Worm (Caenorhabditis elegans) whole organism, L3 larva: ENCODE data around the gene paqr-3.

ENCODE experiments used
- R02D3.7 ChIP-seq: fragments of 150-350 bp; optimal IDR thresholded peaks from 2 replicates; lab custom pipeline; 2014; ENCODE audit warnings: missing biosample characterization, missing genetic modification characterization
- ZK546.5 ChIP-seq: sonication (generic microtip); optimal IDR thresholded peaks from 2 replicates; lab custom pipeline; 2017; ENCODE audit warnings: missing biosample characterization, missing genetic modification characterization
- aly-2 ChIP-seq: fragments of 150-350 bp; optimal IDR thresholded peaks from 2 replicates; lab custom pipeline; 2014; ENCODE audit warnings: missing biosample characterization, missing genetic modification characterization
- ama-1 ChIP-seq: fragments of 150-350 bp; optimal IDR thresholded peaks from 2 replicates; lab custom pipeline; 2018
- ceh-16 ChIP-seq: sonication (generic microtip); optimal IDR thresholded peaks from 2 replicates; lab custom pipeline; 2017; ENCODE audit warnings: missing biosample characterization, missing genetic modification characterization
- ceh-28 ChIP-seq: fragments of 150-350 bp; optimal IDR thresholded peaks from 2 replicates; lab custom pipeline; 2014; ENCODE audit warnings: missing biosample characterization, missing genetic modification reagents, missing genetic modification characterization
- ceh-82 ChIP-seq: fragments of 150-350 bp; optimal IDR thresholded peaks from 2 replicates; lab custom pipeline; 2014; ENCODE audit warnings: missing biosample characterization, missing genetic modification characterization
- ceh-9 ChIP-seq: sonication (generic microtip); optimal IDR thresholded peaks from 2 replicates; lab custom pipeline; 2018; ENCODE audit warnings: missing biosample characterization, missing genetic modification characterization
- daf-12 ChIP-seq: fragments of 150-350 bp; optimal IDR thresholded peaks from 2 replicates; lab custom pipeline; 2014; ENCODE audit warnings: missing biosample characterization, missing genetic modification reagents, missing genetic modification characterization
- egl-27 ChIP-seq: sonication (generic microtip); optimal IDR thresholded peaks from 4 replicates; lab custom pipeline; 2017; ENCODE audit warnings: missing biosample characterization, missing genetic modification reagents, missing genetic modification characterization
- egl-5 ChIP-seq: fragments of 150-350 bp; optimal IDR thresholded peaks from 2 replicates; lab custom pipeline; 2017; ENCODE audit warnings: missing biosample characterization, missing genetic modification reagents, missing genetic modification characterization, inconsistent platforms
- elt-1 ChIP-seq: fragments of 150-350 bp; optimal IDR thresholded peaks from 2 replicates; lab custom pipeline; 2014; ENCODE audit warnings: missing biosample characterization, missing genetic modification characterization
- elt-2 ChIP-seq: sonication (generic microtip); optimal IDR thresholded peaks from 2 replicates; lab custom pipeline; 2016; ENCODE audit warnings: missing genetic modification reagents, mild to moderate bottlenecking, missing genetic modification characterization, missing compliant biosample characterization
- elt-3 ChIP-seq, 3 experiments: fragments of 150-350 bp in 1 of 3; sonication (generic microtip) in 2 of 3; optimal IDR thresholded peaks; 2 replicates in 2 of 3; 4 replicates in 1 of 3; lab custom pipeline; 2014 to 2017; ENCODE audit warnings: missing biosample characterization in 3 of 3, missing genetic modification characterization in 3 of 3
- eor-1 ChIP-seq, 2 experiments: fragments of 150-350 bp; optimal IDR thresholded peaks; 2 replicates each; lab custom pipeline; 2014 to 2018; ENCODE audit warnings: missing biosample characterization in 2 of 2, missing genetic modification characterization in 2 of 2
- fkh-10 ChIP-seq: sonication (generic microtip); optimal IDR thresholded peaks from 2 replicates; lab custom pipeline; 2017; ENCODE audit warnings: missing biosample characterization, missing genetic modification reagents, missing genetic modification characterization
- fkh-2 ChIP-seq: fragments of 150-350 bp; optimal IDR thresholded peaks from 2 replicates; lab custom pipeline; 2014; ENCODE audit warnings: missing biosample characterization, missing genetic modification reagents, missing genetic modification characterization
- fos-1 ChIP-seq: fragments of 150-350 bp; optimal IDR thresholded peaks from 2 replicates; lab custom pipeline; 2014; ENCODE audit warnings: missing biosample characterization, missing genetic modification characterization
- hmg-11 ChIP-seq: sonication (generic microtip); optimal IDR thresholded peaks from 2 replicates; lab custom pipeline; 2016; ENCODE audit warnings: missing genetic modification characterization, missing compliant biosample characterization
- jun-1 ChIP-seq: fragments of 150-350 bp; optimal IDR thresholded peaks from 2 replicates; lab custom pipeline; 2014; ENCODE audit warnings: missing biosample characterization, missing genetic modification reagents, missing genetic modification characterization
- lin-15B ChIP-seq: fragments of 150-350 bp; optimal IDR thresholded peaks from 2 replicates; lab custom pipeline; 2014; ENCODE audit warnings: missing biosample characterization, missing genetic modification characterization
- lin-39 ChIP-seq: fragments of 150-350 bp; optimal IDR thresholded peaks from 2 replicates; lab custom pipeline; 2018; ENCODE audit warnings: missing biosample characterization, missing genetic modification reagents, missing genetic modification characterization
- lsy-12 ChIP-seq: sonication (generic microtip); optimal IDR thresholded peaks from 2 replicates; lab custom pipeline; 2016; ENCODE audit warnings: mild to moderate bottlenecking, missing genetic modification characterization, missing compliant biosample characterization
- mdl-1 ChIP-seq: fragments of 150-350 bp; optimal IDR thresholded peaks from 2 replicates; lab custom pipeline; 2014; ENCODE audit warnings: missing biosample characterization, missing genetic modification characterization
- mml-1 ChIP-seq: fragments of 150-350 bp; sonication (generic microtip); optimal IDR thresholded peaks from 3 replicates; lab custom pipeline; 2014; ENCODE audit warnings: missing biosample characterization, missing genetic modification characterization
- nfya-1 ChIP-seq: sonication (generic microtip); optimal IDR thresholded peaks from 2 replicates; lab custom pipeline; 2017; ENCODE audit warnings: missing genetic modification characterization, mild to moderate bottlenecking, missing compliant biosample characterization, antibody characterized with exemption, moderate library complexity; ENCODE audit not compliant: insufficient read depth
- nhr-11 ChIP-seq: fragments of 150-350 bp; optimal IDR thresholded peaks from 2 replicates; lab custom pipeline; 2014; ENCODE audit warnings: missing biosample characterization, missing genetic modification characterization
- nhr-12 ChIP-seq: fragments of 150-350 bp; optimal IDR thresholded peaks from 2 replicates; lab custom pipeline; 2014; ENCODE audit warnings: missing biosample characterization, missing genetic modification characterization
- nhr-23 ChIP-seq: fragments of 150-350 bp; optimal IDR thresholded peaks from 2 replicates; lab custom pipeline; 2014; ENCODE audit warnings: missing biosample characterization, missing genetic modification reagents, missing genetic modification characterization
- nhr-237 ChIP-seq: fragments of 150-350 bp; optimal IDR thresholded peaks from 2 replicates; lab custom pipeline; 2014; ENCODE audit warnings: missing biosample characterization, missing genetic modification characterization
- nhr-25 ChIP-seq: sonication (generic microtip); optimal IDR thresholded peaks from 2 replicates; lab custom pipeline; 2017; ENCODE audit warnings: missing biosample characterization, missing genetic modification characterization
- nhr-28 ChIP-seq: fragments of 150-350 bp; optimal IDR thresholded peaks from 2 replicates; lab custom pipeline; 2014; ENCODE audit warnings: missing biosample characterization, missing genetic modification characterization
- nhr-43 ChIP-seq: sonication (generic microtip); optimal IDR thresholded peaks from 2 replicates; lab custom pipeline; 2016; ENCODE audit warnings: mild to moderate bottlenecking, missing genetic modification characterization, missing compliant biosample characterization; ENCODE audit not compliant: poor library complexity, severe bottlenecking
- nhr-67 ChIP-seq: fragments of 150-350 bp; optimal IDR thresholded peaks from 2 replicates; lab custom pipeline; 2014; ENCODE audit warnings: missing biosample characterization, missing genetic modification characterization
- nhr-77 ChIP-seq: fragments of 150-350 bp; optimal IDR thresholded peaks from 2 replicates; lab custom pipeline; 2014; ENCODE audit warnings: missing biosample characterization, missing genetic modification characterization
- pha-4 ChIP-seq: fragments of 150-350 bp; optimal IDR thresholded peaks from 2 replicates; lab custom pipeline; 2014; ENCODE audit warnings: missing biosample characterization, missing genetic modification reagents, missing genetic modification characterization
- pqm-1 ChIP-seq: fragments of 150-350 bp; optimal IDR thresholded peaks from 2 replicates; lab custom pipeline; 2017; ENCODE audit warnings: missing biosample characterization, missing genetic modification characterization, inconsistent platforms
- sea-2 ChIP-seq: fragments of 150-350 bp; sonication (generic microtip); optimal IDR thresholded peaks from 4 replicates; lab custom pipeline; 2014; ENCODE audit warnings: missing biosample characterization, missing genetic modification reagents, missing genetic modification characterization
- skn-1 ChIP-seq: fragments of 150-350 bp; optimal IDR thresholded peaks from 2 replicates; lab custom pipeline; 2014; ENCODE audit warnings: missing biosample characterization, missing genetic modification characterization
- snpc-4 ChIP-seq: fragments of 150-350 bp; optimal IDR thresholded peaks from 2 replicates; lab custom pipeline; 2014; ENCODE audit warnings: missing biosample characterization, missing genetic modification characterization
- tbx-2 ChIP-seq: sonication (generic microtip); optimal IDR thresholded peaks from 2 replicates; lab custom pipeline; 2016; ENCODE audit warnings: mild to moderate bottlenecking, missing genetic modification characterization, missing compliant biosample characterization
- unc-39 ChIP-seq: sonication (generic microtip); optimal IDR thresholded peaks from 4 replicates; lab custom pipeline; 2017; ENCODE audit warnings: missing biosample characterization, missing genetic modification characterization
- zag-1 ChIP-seq: fragments of 150-350 bp; optimal IDR thresholded peaks from 2 replicates; lab custom pipeline; 2014; ENCODE audit warnings: missing biosample characterization, missing genetic modification characterization
- ztf-11 ChIP-seq: fragments of 150-350 bp; optimal IDR thresholded peaks from 2 replicates; lab custom pipeline; 2014; ENCODE audit warnings: missing biosample characterization, missing genetic modification characterization
- ztf-4 ChIP-seq: fragments of 150-350 bp; optimal IDR thresholded peaks from 2 replicates; lab custom pipeline; 2014; ENCODE audit warnings: missing biosample characterization, missing genetic modification characterization

paqr-3 gene

ce11 chrIV:14417128-14417527, 33.6 kb upstream of the paqr-3 start, which contains the start of gene F55B11.6:
Gene F55B11.6, minus strand, starts transcription at chrIV:14417228.
- TF ChIP-seq ztf-4 (tag; lab: Kevin White, UChicago) (no peak), ztf-11 (no peak), elt-3 (tag; optimal IDR thresholded peaks at IDR 0.05; lab: Kevin White, UChicago) (no peak), nhr-43 (no peak), lin-15B (no peak), egl-27 (tag; lab: Kevin White, UChicago) (no peak), daf-12 (tag; lab: Kevin White, UChicago) (no peak), lsy-12 (tag; lab: Kevin White, UChicago) (no peak), ZK546.5 (tag; lab: Kevin White, UChicago) (no peak), R02D3.7 (tag; lab: Kevin White, UChicago) (no peak), mdl-1 (tag; lab: Kevin White, UChicago) (no peak), egl-5 (tag; lab: Kevin White, UChicago) (no peak), elt-2 (no peak)

ce11 chrIV:14414200-14414599, 30.7 kb upstream of the paqr-3 start:
- no peak for TF ChIP-seq ztf-11
- no peak for TF ChIP-seq lin-39 (tag; lab: Kevin White, UChicago)
- no peak for TF ChIP-seq egl-27 (tag; lab: Kevin White, UChicago)
- no peak for TF ChIP-seq nhr-28 (tag; lab: Kevin White, UChicago)
- no peak for TF ChIP-seq ztf-4 (tag; lab: Kevin White, UChicago)
- TF ChIP-seq egl-5 (tag; lab: Kevin White, UChicago) = no peak
- no peak for TF ChIP-seq fos-1 (tag; lab: Kevin White, UChicago)
- TF ChIP-seq daf-12 (tag; lab: Kevin White, UChicago) = no peak
- no peak for TF ChIP-seq ceh-28
- TF ChIP-seq skn-1 (tag; lab: Kevin White, UChicago) = peak; percentile 58
- TF ChIP-seq lsy-12 (tag; lab: Kevin White, UChicago) = no peak
- no peak for TF ChIP-seq snpc-4 (tag; lab: Kevin White, UChicago)
- no peak for TF ChIP-seq hmg-11 (tag; lab: Kevin White, UChicago)
- TF ChIP-seq pqm-1 (tag; lab: Kevin White, UChicago) = peak; percentile 100
- TF ChIP-seq nhr-23 = no peak
- peak; percentile 28 for TF ChIP-seq mdl-1 (tag; lab: Kevin White, UChicago)
- TF ChIP-seq nhr-12 = no peak
- peak in 2 of 3 experiments; percentile 60 to 63 for TF ChIP-seq elt-3 (tag; optimal IDR thresholded peaks at IDR 0.05; lab: Kevin White, UChicago)
- no peak for TF ChIP-seq aly-2 (tag; lab: Kevin White, UChicago)
- no peak for TF ChIP-seq nhr-237 (tag; lab: Kevin White, UChicago)
- TF ChIP-seq ceh-16 = no peak
- TF ChIP-seq nhr-25 (tag; lab: Kevin White, UChicago) = no peak
- TF ChIP-seq R02D3.7 (tag; lab: Kevin White, UChicago) = no peak
- TF ChIP-seq mml-1 (tag; lab: Kevin White, UChicago) = no peak
- TF ChIP-seq ceh-82 (tag; lab: Kevin White, UChicago) = no peak
- no peak for TF ChIP-seq nfya-1 (tag; lab: Kevin White, UChicago)
- TF ChIP-seq ama-1 (lab: Kevin White, UChicago) = no peak
- peak; percentile 84 for TF ChIP-seq jun-1
- TF ChIP-seq pha-4 (tag; lab: Kevin White, UChicago) = peak; percentile 66
- no peak for TF ChIP-seq sea-2
- no peak for TF ChIP-seq nhr-11 (tag; lab: Kevin White, UChicago)
- no peak for TF ChIP-seq unc-39 (tag; lab: Kevin White, UChicago)
- no peak for TF ChIP-seq nhr-43
- TF ChIP-seq elt-1 (tag; lab: Kevin White, UChicago) = no peak
- peak; percentile 100 for TF ChIP-seq elt-2

ce11 chrIV:14413386-14413785, 29.9 kb upstream of the paqr-3 start:
- TF ChIP-seq zag-1 (tag; lab: Kevin White, UChicago) (no peak), pqm-1 (tag; lab: Kevin White, UChicago) (peak; percentile 94), fkh-2 (tag; lab: Kevin White, UChicago) (no peak), nhr-25 (tag; lab: Kevin White, UChicago) (no peak), fos-1 (tag; lab: Kevin White, UChicago) (no peak), lin-15B (no peak), ceh-82 (tag; lab: Kevin White, UChicago) (no peak), pha-4 (tag; lab: Kevin White, UChicago) (peak; percentile 64), ama-1 (lab: Kevin White, UChicago) (no peak), ceh-16 (no peak), elt-2 (peak; percentile 97), mdl-1 (tag; lab: Kevin White, UChicago) (no peak), jun-1 (peak; percentile 46), fkh-10 (no peak), nhr-28 (tag; lab: Kevin White, UChicago) (no peak), nhr-12 (no peak), nhr-77 (tag; lab: Kevin White, UChicago) (no peak), lsy-12 (tag; lab: Kevin White, UChicago) (no peak), ceh-28 (no peak), nhr-67 (tag; lab: Kevin White, UChicago) (no peak), eor-1 (tag; optimal IDR thresholded peaks at IDR 0.05; lab: Kevin White, UChicago) (no peak), nhr-23 (no peak), elt-1 (tag; lab: Kevin White, UChicago) (no peak), tbx-2 (no peak), unc-39 (tag; lab: Kevin White, UChicago) (no peak), ceh-9 (tag; lab: Kevin White, UChicago) (no peak), elt-3 (tag; optimal IDR thresholded peaks at IDR 0.05; lab: Kevin White, UChicago) (no peak), sea-2 (no peak)
